Fruit fly (Drosophila melanogaster): Measurements from ENCODE around the gene CG32563.

The CG32563 gene

DNA sequence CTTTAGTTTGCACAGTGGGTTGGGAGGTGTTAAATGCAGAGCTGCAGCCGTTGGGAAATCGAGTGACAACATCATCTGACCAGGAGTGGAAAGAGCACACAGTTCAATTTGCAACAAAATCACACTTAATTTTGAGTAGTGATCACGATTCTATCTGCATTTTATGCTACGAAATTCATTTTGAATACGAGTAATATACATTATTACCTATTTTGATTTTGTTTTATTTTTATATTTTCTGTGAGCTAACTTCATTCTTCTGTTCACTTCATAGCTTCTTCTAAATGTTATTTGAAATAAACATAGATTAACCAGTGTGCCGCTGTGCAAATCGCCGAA, 18.4 kb downstream of the CG32563 start, which contains the start of gene CG10598 (continued):
- TF ChIP-seq Hey (tag; optimal IDR thresholded peaks at IDR 0.05) (no peak), lbe (GFP tag; optimal IDR thresholded peaks at IDR 0.05) (no peak), CG14014 (GFP tag; IDR thresholded peaks at IDR 0.05) (no peak), lab (GFP tag; optimal IDR thresholded peaks at IDR 0.05) (peak; percentile 2), bcd (GFP tag; optimal IDR thresholded peaks at IDR 0.05) (peak; percentile 5), CG32772 (GFP tag; IDR thresholded peaks at IDR 0.05) (0 out of 2 replicates have a peak, but pooled peaks have one; percentile 15), fd64A (GFP tag; optimal IDR thresholded peaks at IDR 0.05) (no peak), Sox100B (GFP tag; optimal IDR thresholded peaks at IDR 0.05) (no peak), sim (GFP tag; IDR thresholded peaks at IDR 0.05) (no peak), Ptx1 (GFP tag; IDR thresholded peaks at IDR 0.05) (peak; percentile 29; the same call in 1 of the 2 replicates), CG10462 (GFP tag; optimal IDR thresholded peaks at IDR 0.05) (no peak), Side (GFP tag; optimal IDR thresholded peaks at IDR 0.05) (no peak), stwl (tag; optimal IDR thresholded peaks at IDR 0.05) (no peak), CG31365 (tag; optimal IDR thresholded peaks at IDR 0.05) (no peak), psq (GFP tag; optimal IDR thresholded peaks at IDR 0.05) (no peak), Sry-β (GFP tag; optimal IDR thresholded peaks at IDR 0.05) (no peak), Poxn (GFP tag; IDR thresholded peaks at IDR 0.05) (no peak), CG15601 (tag; optimal IDR thresholded peaks at IDR 0.05) (no peak), CG6272 (GFP tag; IDR thresholded peaks at IDR 0.05) (no peak), CG7357 (GFP tag; IDR thresholded peaks at IDR 0.05) (no peak), CG11504 (tag; optimal IDR thresholded peaks at IDR 0.05) (peak; percentile 8), CG18764 (GFP tag; optimal IDR thresholded peaks at IDR 0.05) (no peak), tgo (GFP tag; IDR thresholded peaks at IDR 0.05) (no peak), CG10565 (GFP tag; optimal IDR thresholded peaks at IDR 0.05) (no peak), slbo (GFP tag; IDR thresholded peaks at IDR 0.05) (no peak), HmgD (GFP tag; optimal IDR thresholded peaks at IDR 0.05) (no peak), CG2199 (GFP tag; IDR thresholded peaks at IDR 0.05) (no peak), Med (GFP tag) (peak; percentile 77), unpg (GFP tag; optimal IDR thresholded peaks at IDR 0.05) (peak; percentile 10), CG16815 (GFP tag; optimal IDR thresholded peaks at IDR 0.05) (no peak), CG8924 (tag; optimal IDR thresholded peaks at IDR 0.05) (no peak), fd102C (GFP tag; optimal IDR thresholded peaks at IDR 0.05) (no peak), Mad (GFP tag; optimal IDR thresholded peaks at IDR 0.05) (no peak), PHDP (tag; optimal IDR thresholded peaks at IDR 0.05) (no peak), Adf1 (GFP tag; IDR thresholded peaks at IDR 0.05) (no peak), Drgx (GFP tag; IDR thresholded peaks at IDR 0.05) (no peak), ab (GFP tag; optimal IDR thresholded peaks at IDR 0.05) (no peak), chm (GFP tag; IDR thresholded peaks at IDR 0.05) (no peak), gcm2 (GFP tag; optimal IDR thresholded peaks at IDR 0.05) (no peak), D19A (tag; optimal IDR thresholded peaks at IDR 0.05) (no peak), yki (optimal IDR thresholded peaks at IDR 0.05) (no peak)

DNA sequence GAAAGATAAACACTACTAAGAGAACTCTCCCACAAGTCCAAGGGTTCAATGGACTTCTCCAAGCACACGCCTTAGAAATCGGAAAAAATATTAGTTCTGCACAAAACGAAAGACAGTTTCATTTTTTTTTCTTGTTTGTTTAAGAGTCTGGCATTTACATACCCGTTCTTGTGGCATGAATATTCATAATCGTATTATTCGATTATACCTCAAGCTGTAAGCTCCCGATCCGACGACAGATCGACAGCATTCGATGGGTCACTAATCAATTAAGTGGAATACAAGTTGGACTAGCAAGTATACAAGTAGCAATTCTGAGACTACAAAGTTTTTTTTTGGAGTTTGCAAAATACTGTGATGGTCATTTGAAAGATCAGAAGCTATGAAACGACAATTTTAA, 19.2 kb downstream of the CG32563 start:
- peak; percentile 88 for TF ChIP-seq CG13894 (tag; optimal IDR thresholded peaks at IDR 0.05)
- TF ChIP-seq pho (GFP tag; optimal IDR thresholded peaks at IDR 0.05), result no peak
- TF ChIP-seq CG2199 (GFP tag; IDR thresholded peaks at IDR 0.05), result peak; percentile 87
- no peak for TF ChIP-seq NC2β (GFP tag; optimal IDR thresholded peaks at IDR 0.05)
- TF ChIP-seq CG15601 (tag; optimal IDR thresholded peaks at IDR 0.05), result no peak
- 0 out of 2 replicates have a peak, but pooled peaks have one; percentile 35 for TF ChIP-seq vvl (GFP tag; IDR thresholded peaks at IDR 0.05)
- no peak for TF ChIP-seq psq (GFP tag; optimal IDR thresholded peaks at IDR 0.05)
